Worm (Caenorhabditis elegans): ENCODE data around the gene irld-4.

- TF ChIP-seq ama-1 (optimal IDR thresholded peaks at IDR 0.05): no peak
- no peak for TF ChIP-seq ceh-36 (tag; optimal IDR thresholded peaks at IDR 0.05)
- TF ChIP-seq F13C5.2 (tag; optimal IDR thresholded peaks at IDR 0.05): no peak
- TF ChIP-seq ets-7 (tag; optimal IDR thresholded peaks at IDR 0.05): no peak
- TF ChIP-seq flt-1 (GFP tag; IDR thresholded peaks at IDR 0.05): no peak
- no peak for TF ChIP-seq hnd-1 (tag; optimal IDR thresholded peaks at IDR 0.05)
- no peak for TF ChIP-seq tra-4 (tag; optimal IDR thresholded peaks at IDR 0.05)
- no peak for TF ChIP-seq pes-1 (GFP tag; IDR thresholded peaks at IDR 0.05)
These were observed 15.4 kb upstream of the irld-4 start for ce11 chrIV:14617498-14617897.
